Fruit fly (Drosophila melanogaster) whole organism, embryonic: Measurements from ENCODE around the gene CG16965.
A peak's percentile ranks its signal among the peaks of the same experiment; 100 is the strongest.

Experiments
- Ada2b ChIP-seq: fragments of 200-800 bp; sonication (Bioruptor generic); IDR thresholded peaks from 2 replicates; pipeline ENCODE4 v1.3.6; 2022; ENCODE audit warnings: missing biosample characterization, missing genetic modification characterization
- Aef1 ChIP-seq: fragments of 200-800 bp; sonication (Bioruptor generic); IDR thresholded peaks from 3 replicates; pipeline ENCODE4 v1.3.6; 2022; ENCODE audit warnings: missing biosample characterization, missing genetic modification characterization
- B-H1 ChIP-seq: fragments of 200-800 bp; sonication (Bioruptor generic); IDR thresholded peaks from 3 replicates; pipeline ENCODE4 v1.3.6; 2022; ENCODE audit warnings: missing biosample characterization, missing genetic modification characterization
- CG10267 ChIP-seq: fragments of 200-800 bp; sonication (Bioruptor generic); optimal IDR thresholded peaks from 2 replicates; lab custom pipeline; 2018; ENCODE audit warnings: missing biosample characterization, mild to moderate bottlenecking, missing genetic modification characterization, moderate library complexity
- CG10274 ChIP-seq: fragments of 200-800 bp; sonication (Bioruptor generic); optimal IDR thresholded peaks from 3 replicates; lab custom pipeline; 2017; ENCODE audit warnings: missing biosample characterization, mild to moderate bottlenecking, missing genetic modification characterization
- CG10366 ChIP-seq: fragments of 200-800 bp; sonication (Bioruptor generic); IDR thresholded peaks from 2 replicates; pipeline ENCODE4 v1.3.6; 2022; ENCODE audit warnings: missing biosample characterization, missing genetic modification characterization
- CG14441 ChIP-seq: fragments of 200-800 bp; sonication (Bioruptor generic); IDR thresholded peaks from 2 replicates; pipeline ENCODE4 v1.3.6; 2022; ENCODE audit warnings: missing biosample characterization, missing genetic modification characterization
- CG14710 ChIP-seq: fragments of 200-800 bp; sonication (Bioruptor generic); optimal IDR thresholded peaks from 3 replicates; lab custom pipeline; 2019; ENCODE audit warnings: missing biosample characterization, mild to moderate bottlenecking, missing genetic modification characterization, moderate library complexity
- CG1647 ChIP-seq: fragments of 200-800 bp; sonication (Bioruptor generic); optimal IDR thresholded peaks from 3 replicates; lab custom pipeline; 2016; ENCODE audit warnings: missing biosample characterization, missing genetic modification characterization
- CG16863 ChIP-seq: fragments of 200-800 bp; sonication (Bioruptor generic); optimal IDR thresholded peaks from 3 replicates; lab custom pipeline; 2016; ENCODE audit warnings: missing biosample characterization, missing genetic modification characterization
- CG2120 ChIP-seq: fragments of 200-800 bp; sonication (Bioruptor generic); optimal IDR thresholded peaks from 3 replicates; lab custom pipeline; 2016; ENCODE audit warnings: missing biosample characterization, missing genetic modification characterization
- CG2199 ChIP-seq: fragments of 200-800 bp; sonication (Bioruptor generic); IDR thresholded peaks from 3 replicates; pipeline ENCODE4 v1.3.6; 2022; ENCODE audit warnings: missing biosample characterization, missing genetic modification characterization
- CG43689 ChIP-seq: fragments of 200-800 bp; sonication (Bioruptor generic); IDR thresholded peaks from 2 replicates; pipeline ENCODE4 v1.3.6; 2022; ENCODE audit warnings: missing biosample characterization, missing genetic modification characterization
- CG6254 ChIP-seq: fragments of 200-800 bp; sonication (Bioruptor generic); optimal IDR thresholded peaks from 3 replicates; lab custom pipeline; 2017; ENCODE audit warnings: mild to moderate bottlenecking, missing biosample characterization, missing genetic modification reagents, missing genetic modification characterization
- CG6272 ChIP-seq: fragments of 200-800 bp; sonication (Bioruptor generic); IDR thresholded peaks from 2 replicates; pipeline ENCODE4 v1.3.6; 2022; ENCODE audit warnings: missing biosample characterization, missing genetic modification characterization
- CG8765 ChIP-seq: fragments of 200-800 bp; sonication (Bioruptor generic); IDR thresholded peaks from 2 replicates; pipeline ENCODE4 v1.3.6; 2022; ENCODE audit warnings: missing biosample characterization, missing genetic modification characterization
- CG9932 ChIP-seq: fragments of 200-800 bp; sonication (Bioruptor generic); IDR thresholded peaks from 2 replicates; pipeline ENCODE4 v1.3.6; 2022; ENCODE audit warnings: missing biosample characterization, missing genetic modification characterization
- Dek ChIP-seq: fragments of 200-800 bp; sonication (Bioruptor generic); optimal IDR thresholded peaks from 3 replicates; lab custom pipeline; 2019; ENCODE audit warnings: missing biosample characterization, mild to moderate bottlenecking, missing genetic modification characterization, moderate library complexity
- H2.0 ChIP-seq: fragments of 200-800 bp; sonication (Bioruptor generic); IDR thresholded peaks from 2 replicates; pipeline ENCODE4 v1.3.6; 2022; ENCODE audit warnings: missing biosample characterization, missing genetic modification characterization
- HHEX ChIP-seq: fragments of 200-800 bp; sonication (Bioruptor generic); optimal IDR thresholded peaks from 3 replicates; lab custom pipeline; 2017; ENCODE audit warnings: missing biosample characterization, mild to moderate bottlenecking, missing genetic modification characterization, missing genetic modification reagents
- Hmx ChIP-seq: fragments of 200-800 bp; sonication (Bioruptor generic); optimal IDR thresholded peaks from 2 replicates; lab custom pipeline; 2016; ENCODE audit warnings: missing biosample characterization, missing genetic modification characterization
- MBD-R2 ChIP-seq: fragments of 200-800 bp; sonication (Bioruptor generic); IDR thresholded peaks from 2 replicates; pipeline ENCODE4 v1.3.6; 2022; ENCODE audit warnings: missing biosample characterization, missing genetic modification characterization
- Nf-YA ChIP-seq: fragments of 200-800 bp; sonication (Bioruptor generic); IDR thresholded peaks from 2 replicates; pipeline ENCODE4 v1.3.6; 2022; ENCODE audit warnings: missing biosample characterization, missing genetic modification characterization
- PHDP ChIP-seq: fragments of 200-800 bp; sonication (Bioruptor generic); optimal IDR thresholded peaks from 3 replicates; lab custom pipeline; 2018; ENCODE audit warnings: missing biosample characterization, mild to moderate bottlenecking, missing genetic modification characterization, moderate library complexity
- Ravus ChIP-seq: fragments of 200-800 bp; sonication (Bioruptor generic); IDR thresholded peaks from 2 replicates; pipeline ENCODE4 v1.3.6; 2022; ENCODE audit warnings: missing biosample characterization, missing genetic modification characterization
- Sox100B ChIP-seq: fragments of 200-800 bp; sonication (Bioruptor generic); optimal IDR thresholded peaks from 3 replicates; lab custom pipeline; 2018; ENCODE audit warnings: missing biosample characterization, mild to moderate bottlenecking, missing genetic modification characterization
- Xrp1 ChIP-seq: fragments of 200-800 bp; sonication (Bioruptor generic); IDR thresholded peaks from 2 replicates; pipeline ENCODE4 v1.3.6; 2022; ENCODE audit warnings: missing biosample characterization, missing genetic modification characterization
- ato ChIP-seq: fragments of 200-800 bp; sonication (Bioruptor generic); IDR thresholded peaks from 2 replicates; pipeline ENCODE4 v1.3.6; 2022; ENCODE audit warnings: missing biosample characterization, missing genetic modification characterization; ENCODE audit not compliant: partially characterized antibody
- bab2 ChIP-seq: fragments of 200-800 bp; sonication (Bioruptor generic); optimal IDR thresholded peaks from 2 replicates; lab custom pipeline; 2016; ENCODE audit warnings: missing biosample characterization, missing genetic modification characterization
- caup ChIP-seq: fragments of 200-800 bp; sonication (Bioruptor generic); optimal IDR thresholded peaks from 3 replicates; lab custom pipeline; 2017; ENCODE audit warnings: missing biosample characterization, mild to moderate bottlenecking, missing genetic modification characterization, moderate library complexity; ENCODE audit not compliant: severe bottlenecking
- chif ChIP-seq, 2 experiments: fragments of 200-800 bp; sonication (Bioruptor generic); optimal IDR thresholded peaks; 3 replicates each; lab custom pipeline; 2016; ENCODE audit warnings: missing biosample characterization in 2 of 2, missing genetic modification characterization in 2 of 2
- crc ChIP-seq: fragments of 200-800 bp; sonication (Bioruptor generic); optimal IDR thresholded peaks from 2 replicates; lab custom pipeline; 2016; ENCODE audit warnings: missing biosample characterization, missing genetic modification characterization
- disco-r ChIP-seq: fragments of 200-800 bp; sonication (Bioruptor generic); optimal IDR thresholded peaks from 2 replicates; lab custom pipeline; 2016; ENCODE audit warnings: missing biosample characterization, missing genetic modification characterization
- dpn ChIP-seq, 2 experiments: fragments of 200-800 bp; sonication (Bioruptor generic); optimal IDR thresholded peaks; 3 replicates each; lab custom pipeline; 2016; ENCODE audit warnings: missing biosample characterization in 2 of 2, missing genetic modification characterization in 2 of 2
- ftz-f1 ChIP-seq: fragments of 200-800 bp; sonication (Bioruptor generic); optimal IDR thresholded peaks from 2 replicates; lab custom pipeline; 2016; ENCODE audit warnings: missing biosample characterization, missing genetic modification characterization
- grn ChIP-seq: fragments of 200-800 bp; sonication (Bioruptor generic); optimal IDR thresholded peaks from 3 replicates; lab custom pipeline; 2017; ENCODE audit warnings: missing biosample characterization, missing genetic modification characterization
- gt ChIP-seq: fragments of 200-800 bp; sonication (Bioruptor generic); IDR thresholded peaks from 2 replicates; pipeline ENCODE4 v1.3.6; 2022; ENCODE audit warnings: missing biosample characterization, missing genetic modification characterization
- h ChIP-seq: fragments of >200 bp; optimal IDR thresholded peaks from 2 replicates; lab custom pipeline; 2017
- hth ChIP-seq: fragments of >200 bp; optimal IDR thresholded peaks from 2 replicates; lab custom pipeline; 2017; ENCODE audit warnings: inconsistent platforms
- ind ChIP-seq: fragments of 200-800 bp; sonication (Bioruptor generic); optimal IDR thresholded peaks from 3 replicates; lab custom pipeline; 2016; ENCODE audit warnings: missing biosample characterization, missing genetic modification characterization
- jing ChIP-seq: fragments of 200-800 bp; sonication (Bioruptor generic); optimal IDR thresholded peaks from 2 replicates; lab custom pipeline; 2018; ENCODE audit warnings: missing biosample characterization, mild to moderate bottlenecking, missing genetic modification characterization
- nerfin-2 ChIP-seq: fragments of 200-800 bp; sonication (Bioruptor generic); IDR thresholded peaks from 2 replicates; pipeline ENCODE4 v1.3.6; 2022; ENCODE audit warnings: missing biosample characterization, missing genetic modification characterization; ENCODE audit not compliant: partially characterized antibody
- nmo ChIP-seq: fragments of 200-800 bp; sonication (Bioruptor generic); optimal IDR thresholded peaks from 2 replicates; lab custom pipeline; 2018; ENCODE audit warnings: missing biosample characterization, mild to moderate bottlenecking, missing genetic modification characterization, moderate library complexity
- p53 ChIP-seq: fragments of 200-800 bp; sonication (Bioruptor generic); optimal IDR thresholded peaks from 2 replicates; lab custom pipeline; 2016; ENCODE audit warnings: missing biosample characterization, missing genetic modification characterization
- pros ChIP-seq: fragments of 200-800 bp; sonication (Bioruptor generic); optimal IDR thresholded peaks from 3 replicates; lab custom pipeline; 2019; ENCODE audit warnings: missing biosample characterization, mild to moderate bottlenecking, missing genetic modification characterization, moderate library complexity
- schlank ChIP-seq: fragments of 200-800 bp; sonication (Bioruptor generic); optimal IDR thresholded peaks from 2 replicates; lab custom pipeline; 2018; ENCODE audit warnings: missing biosample characterization, mild to moderate bottlenecking, missing genetic modification characterization
- tap ChIP-seq: fragments of 200-800 bp; optimal IDR thresholded peaks from 3 replicates; lab custom pipeline; 2019; ENCODE audit warnings: missing biosample characterization, mild to moderate bottlenecking, missing genetic modification characterization, moderate library complexity
- tll ChIP-seq, 2 experiments: fragments of 200-800 bp in 1 of 2; fragments of >200 bp in 1 of 2; sonication (Bioruptor generic) in 1 of 2; optimal IDR thresholded peaks; 2 replicates each; lab custom pipeline; 2017 to 2019; ENCODE audit warnings: missing biosample characterization in 2 of 2, missing genetic modification characterization in 2 of 2, mild to moderate bottlenecking in 1 of 2, moderate library complexity in 1 of 2
- trem ChIP-seq: fragments of 200-800 bp; optimal IDR thresholded peaks from 3 replicates; lab custom pipeline; 2019; ENCODE audit warnings: missing biosample characterization, mild to moderate bottlenecking, missing genetic modification characterization, moderate library complexity
- wek ChIP-seq: fragments of 200-800 bp; sonication (Bioruptor generic); optimal IDR thresholded peaks from 3 replicates; lab custom pipeline; 2018; ENCODE audit warnings: missing biosample characterization, mild to moderate bottlenecking, missing genetic modification characterization, moderate library complexity
- yki ChIP-seq: fragments of >200 bp; optimal IDR thresholded peaks from 3 replicates; lab custom pipeline; 2018
- zen ChIP-seq: fragments of 200-800 bp; sonication (Bioruptor generic); optimal IDR thresholded peaks from 3 replicates; lab custom pipeline; 2018; ENCODE audit warnings: missing biosample characterization, mild to moderate bottlenecking, missing genetic modification characterization, moderate library complexity

The CG16965 gene

DNA sequence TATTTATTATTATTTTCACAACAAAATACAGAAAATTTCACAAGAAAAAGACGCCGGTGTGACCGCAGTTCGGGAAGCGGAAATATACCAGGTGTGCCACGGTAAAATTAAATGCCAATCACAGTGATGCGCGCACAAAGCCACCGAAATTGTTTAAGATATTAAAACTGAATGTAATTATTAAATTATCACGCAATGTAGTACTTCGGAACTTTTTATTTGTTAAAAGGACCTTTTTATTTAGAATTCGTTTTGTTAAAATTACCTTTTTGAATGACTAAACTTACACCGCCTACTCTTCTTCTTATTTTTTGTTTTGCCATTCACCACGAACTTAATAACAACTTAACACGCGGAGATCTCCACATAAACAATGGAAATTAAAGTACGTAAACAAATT is 6.6 kb downstream of the CG16965 start, which contains the start of the genes CG6686 and CG34163 (continued):
- no peak for TF ChIP-seq H2.0 (GFP tag; lab: Robert Waterston, UW)
- peak; percentile 41; the same call in 1 of the 2 replicates for TF ChIP-seq CG14441 (GFP tag; lab: Robert Waterston, UW)
- TF ChIP-seq schlank (tag; lab: Kevin White, UChicago) = no peak
- TF ChIP-seq CG6254 (GFP tag; lab: Kevin White, UChicago) = peak; percentile 19
- no peak for TF ChIP-seq HHEX (GFP tag; lab: Kevin White, UChicago)
- TF ChIP-seq ftz-f1 (GFP tag; lab: Kevin White, UChicago) = peak; percentile 17
- TF ChIP-seq Hmx = peak; percentile 29
- TF ChIP-seq dpn (GFP tag; optimal IDR thresholded peaks at IDR 0.05; lab: Kevin White, UChicago) = peak; percentile 20 to 44
- peak; percentile 39; the same call in 1 of the 2 replicates for TF ChIP-seq CG10366 (GFP tag; lab: Robert Waterston, UW)
- TF ChIP-seq Dek (tag; lab: Kevin White, UChicago) = no peak
- TF ChIP-seq Ravus (GFP tag; lab: Robert Waterston, UW) = no peak
- no peak for TF ChIP-seq disco-r (GFP tag; lab: Kevin White, UChicago)
- peak; percentile 31 to 37 for TF ChIP-seq chif (GFP tag; optimal IDR thresholded peaks at IDR 0.05; lab: Kevin White, UChicago)
- TF ChIP-seq CG10267 = peak; percentile 49
- no peak for TF ChIP-seq tap (tag; lab: Kevin White, UChicago)
- TF ChIP-seq p53 (GFP tag; lab: Kevin White, UChicago) = no peak
- TF ChIP-seq CG9932 (GFP tag; lab: Robert Waterston, UW) = peak; percentile 56
- TF ChIP-seq crc = no peak
- no peak for TF ChIP-seq Nf-YA (GFP tag; lab: Robert Waterston, UW)
- no peak for TF ChIP-seq grn (GFP tag; lab: Kevin White, UChicago)
- TF ChIP-seq Xrp1 = peak; percentile 27; the same call in 1 of the 2 replicates
- TF ChIP-seq jing (GFP tag; lab: Kevin White, UChicago) = no peak
- no peak for TF ChIP-seq gt (GFP tag; lab: Robert Waterston, UW)
- peak; percentile 89 for TF ChIP-seq MBD-R2 (GFP tag; lab: Robert Waterston, UW)
- TF ChIP-seq h = no peak
- TF ChIP-seq CG2199 = 0 out of 3 replicates have a peak, but pooled peaks have one; percentile 29
- peak; percentile 8 for TF ChIP-seq CG1647 (GFP tag; lab: Kevin White, UChicago)
- TF ChIP-seq ind (GFP tag; lab: Kevin White, UChicago) = peak; percentile 12
- no peak for TF ChIP-seq CG43689 (GFP tag; lab: Robert Waterston, UW)
- peak; percentile 70 for TF ChIP-seq trem (tag; lab: Kevin White, UChicago)
- TF ChIP-seq CG16863 (GFP tag; lab: Kevin White, UChicago) = no peak
- TF ChIP-seq Aef1 = no peak
- no peak for TF ChIP-seq tll (GFP tag; optimal IDR thresholded peaks at IDR 0.05; lab: Kevin White, UChicago)
- TF ChIP-seq bab2 (GFP tag; lab: Kevin White, UChicago) = peak; percentile 41
- no peak for TF ChIP-seq B-H1 (GFP tag; lab: Robert Waterston, UW)
- peak; percentile 69 for TF ChIP-seq nmo (GFP tag; lab: Kevin White, UChicago)
- TF ChIP-seq wek (GFP tag; lab: Kevin White, UChicago) = no peak
- TF ChIP-seq zen (tag; lab: Kevin White, UChicago) = peak; percentile 44
- TF ChIP-seq PHDP (tag; lab: Kevin White, UChicago) = peak; percentile 6
- TF ChIP-seq Ada2b (GFP tag; lab: Robert Waterston, UW) = peak; percentile 26; the same call in 1 of the 2 replicates
- no peak for TF ChIP-seq CG6272 (GFP tag; lab: Robert Waterston, UW)
- TF ChIP-seq CG2120 (GFP tag; lab: Kevin White, UChicago) = peak; percentile 76
- peak; percentile 83 for TF ChIP-seq CG14710 (tag; lab: Kevin White, UChicago)
- TF ChIP-seq ato (GFP tag; lab: Robert Waterston, UW) = no peak
- peak; percentile 65 for TF ChIP-seq yki
- no peak for TF ChIP-seq nerfin-2 (GFP tag; lab: Robert Waterston, UW)
- TF ChIP-seq CG8765 (GFP tag; lab: Robert Waterston, UW) = no peak
- TF ChIP-seq hth (lab: Kevin White, UChicago) = no peak
- TF ChIP-seq CG10274 (GFP tag; lab: Kevin White, UChicago) = no peak
- TF ChIP-seq caup (GFP tag; lab: Kevin White, UChicago) = peak; percentile 8
- no peak for TF ChIP-seq pros (GFP tag; lab: Kevin White, UChicago)
- no peak for TF ChIP-seq Sox100B (GFP tag; lab: Kevin White, UChicago)
